Worm (Caenorhabditis elegans): Measurements from ENCODE around the gene C53B4.2.

Gene C53B4.2

DNA sequence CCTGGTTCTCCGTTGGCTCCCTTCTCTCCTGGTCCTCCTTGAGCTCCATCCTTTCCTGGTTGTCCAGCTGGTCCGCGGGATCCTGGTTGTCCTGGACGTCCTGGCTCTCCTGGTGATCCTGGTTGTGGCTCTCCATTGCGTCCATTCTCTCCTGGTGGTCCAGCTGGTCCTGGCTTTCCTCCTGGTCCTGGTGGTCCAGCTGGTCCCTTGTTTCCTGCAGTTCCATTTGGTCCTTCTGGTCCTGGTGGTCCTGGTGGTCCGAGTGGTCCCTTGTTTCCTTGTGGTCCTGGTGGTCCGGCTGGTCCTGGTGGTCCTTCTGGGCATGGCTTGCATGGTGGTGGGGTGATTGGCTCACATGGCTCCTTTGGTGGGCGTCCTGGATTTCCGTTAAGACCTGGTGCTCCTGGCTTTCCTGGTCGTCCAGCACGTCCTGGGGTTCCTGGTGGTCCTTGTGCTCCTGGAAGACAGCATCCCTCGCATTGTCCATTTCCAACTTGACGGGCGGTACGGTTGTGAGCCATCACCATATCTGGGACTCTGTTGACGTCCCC, 13.2 kb downstream of the C53B4.2 start:
- TF ChIP-seq ama-1 (optimal IDR thresholded peaks at IDR 0.05) (no peak), C34B4.2 (tag; optimal IDR thresholded peaks at IDR 0.05) (no peak), elt-3 (tag; optimal IDR thresholded peaks at IDR 0.05) (no peak)

DNA sequence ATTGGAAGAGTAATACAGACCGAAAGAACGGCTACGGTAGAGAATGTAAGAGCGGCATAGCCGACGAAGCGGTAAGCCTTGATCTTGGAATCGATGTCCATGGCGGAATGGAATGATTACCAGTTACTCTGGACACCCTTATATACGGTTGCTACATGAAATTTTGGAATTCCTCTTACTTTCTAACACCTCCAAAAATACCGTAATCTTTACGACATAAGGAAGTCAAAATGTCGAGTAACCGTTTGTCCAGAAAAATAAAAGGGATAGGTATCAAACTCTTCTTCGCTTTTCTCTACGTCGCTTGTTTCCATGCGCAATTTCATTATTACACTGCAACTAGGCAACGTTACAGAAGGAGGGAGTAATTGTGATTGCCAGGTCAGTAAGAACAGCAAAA, 13.7 kb downstream of the C53B4.2 start, which contains the start of gene col-119:
TSS of gene col-119 (minus strand) at position 101 of the 400 bp plus-strand sequence.
- TF ChIP-seq F16B12.6 (tag; optimal IDR thresholded peaks at IDR 0.05) (no peak), ceh-63 (GFP tag; optimal IDR thresholded peaks at IDR 0.05) (no peak)

DNA sequence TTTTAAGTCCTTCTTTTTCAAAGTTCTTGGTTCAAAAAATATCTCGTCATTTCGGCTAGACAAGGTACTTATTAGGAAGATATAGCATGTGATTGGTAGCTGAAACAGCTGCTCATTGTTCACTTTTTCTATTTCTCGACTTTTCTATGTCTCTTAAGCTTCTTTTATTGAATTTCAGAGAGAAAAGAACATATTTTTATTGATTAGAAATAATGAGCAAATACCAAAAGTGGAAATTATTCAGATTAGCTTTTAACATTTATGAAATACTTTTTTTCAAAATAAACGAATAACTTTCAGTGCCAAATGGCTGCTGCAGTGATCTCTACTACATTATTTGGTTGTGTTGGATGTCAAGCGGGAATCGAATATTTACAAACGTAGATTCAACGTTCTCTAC, 18.6 kb downstream of the C53B4.2 start, which contains the start of gene nstp-1:
TSS of gene nstp-1 (plus strand) at position 301 of the 400 bp plus-strand sequence.
- TF ChIP-seq ceh-82 (tag; optimal IDR thresholded peaks at IDR 0.05): no peak

DNA sequence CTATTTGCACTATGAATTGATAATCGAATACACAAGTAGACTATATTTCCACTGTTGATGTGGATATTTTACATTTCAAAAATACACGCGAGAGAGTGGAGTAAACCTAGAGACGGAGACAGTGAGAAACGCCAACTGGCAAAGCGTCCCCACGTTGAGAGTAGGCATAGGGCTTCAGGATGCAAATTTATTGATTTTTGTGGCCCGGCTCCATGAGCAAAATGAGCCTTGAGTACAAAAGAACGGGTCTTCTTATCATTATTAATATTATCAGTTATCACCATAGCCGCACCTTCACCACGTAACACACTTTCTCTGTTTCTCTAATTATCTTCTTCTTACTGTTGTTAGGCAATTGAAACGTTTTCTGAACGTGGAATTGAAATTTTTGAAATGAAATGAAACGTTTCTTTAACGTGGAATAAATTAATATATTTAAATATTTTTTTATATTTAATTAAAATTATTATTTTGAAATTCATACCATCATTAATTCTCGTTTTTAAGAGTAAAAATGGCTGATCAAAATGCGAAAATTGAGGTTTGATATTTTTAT, 20.9 kb downstream of the C53B4.2 start, which contains the start of gene bre-1:
TSS of gene bre-1 (plus strand) at position 506 of the 556 bp plus-strand sequence.
- TF ChIP-seq unc-98 (GFP tag; IDR thresholded peaks at IDR 0.05) (no peak), elt-2 (tag; optimal IDR thresholded peaks at IDR 0.05) (peak; percentile 47), efl-1 (optimal IDR thresholded peaks at IDR 0.05) (no peak), efl-1 (GFP tag; optimal IDR thresholded peaks at IDR 0.05 in 1 of 2) (peak in 1 of 2 experiments; percentile 83), unc-62 (GFP tag; optimal IDR thresholded peaks at IDR 0.05) (no peak), ceh-8 (GFP tag; optimal IDR thresholded peaks at IDR 0.05) (no peak), nhr-76 (tag; optimal IDR thresholded peaks at IDR 0.05) (no peak), jun-1 (tag; optimal IDR thresholded peaks at IDR 0.05) (no peak), ces-1 (GFP tag; optimal IDR thresholded peaks at IDR 0.05) (no peak), lin-14 (GFP tag; optimal IDR thresholded peaks at IDR 0.05) (no peak), rnt-1 (tag; optimal IDR thresholded peaks at IDR 0.05) (peak; percentile 24), nhr-11 (tag; optimal IDR thresholded peaks at IDR 0.05) (no peak), snu-23 (GFP tag; optimal IDR thresholded peaks at IDR 0.05) (no peak)

DNA sequence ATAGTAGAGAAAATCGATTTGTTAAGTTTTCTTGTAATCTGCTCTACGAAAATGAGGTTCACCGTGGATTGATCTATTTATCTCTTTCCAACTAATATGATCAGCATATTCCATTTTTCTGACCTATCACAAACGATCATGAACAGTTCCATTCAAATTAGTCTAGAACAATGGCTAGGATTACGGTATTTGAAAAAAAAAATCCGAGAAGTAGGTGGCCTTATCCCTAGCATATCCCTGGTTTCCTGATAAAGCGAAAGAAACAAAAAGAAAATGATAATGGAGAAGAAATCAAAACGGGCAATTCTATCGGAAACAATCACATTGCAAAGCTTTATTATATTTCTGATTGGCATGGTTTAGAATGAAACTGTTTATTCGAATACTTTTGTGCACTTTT, 26.8 kb downstream of the C53B4.2 start, which contains the start of gene mltn-12:
TSS of gene mltn-12 (plus strand) at position 301 of the 400 bp plus-strand sequence.
- TF ChIP-seq nhr-11 (tag; optimal IDR thresholded peaks at IDR 0.05): no peak
- no peak for TF ChIP-seq lin-39 (tag; optimal IDR thresholded peaks at IDR 0.05)
- no peak for TF ChIP-seq C34B4.2 (tag; optimal IDR thresholded peaks at IDR 0.05)
- no peak for TF ChIP-seq aly-2 (tag; optimal IDR thresholded peaks at IDR 0.05)
- no peak for TF ChIP-seq ama-1 (optimal IDR thresholded peaks at IDR 0.05)
- no peak for TF ChIP-seq egl-27 (tag; optimal IDR thresholded peaks at IDR 0.05)
- TF ChIP-seq nhr-28 (tag; optimal IDR thresholded peaks at IDR 0.05): no peak
- TF ChIP-seq sptf-1 (tag; optimal IDR thresholded peaks at IDR 0.05): no peak
- no peak for TF ChIP-seq irx-1 (tag; optimal IDR thresholded peaks at IDR 0.05)
- TF ChIP-seq hpl-2 (GFP tag; optimal IDR thresholded peaks at IDR 0.05): no peak
- TF ChIP-seq tlp-1 (tag; optimal IDR thresholded peaks at IDR 0.05): no peak
- TF ChIP-seq vab-15 (tag; optimal IDR thresholded peaks at IDR 0.05): no peak
- no peak for TF ChIP-seq ets-5 (GFP tag; IDR thresholded peaks at IDR 0.05)
- no peak for TF ChIP-seq lin-35 (GFP tag; optimal IDR thresholded peaks at IDR 0.05)
- TF ChIP-seq grh-1 (GFP tag; IDR thresholded peaks at IDR 0.05): no peak
- no peak for TF ChIP-seq mab-9 (GFP tag; IDR thresholded peaks at IDR 0.05)
- TF ChIP-seq elt-2 (tag; optimal IDR thresholded peaks at IDR 0.05): no peak
- TF ChIP-seq nhr-20 (tag; optimal IDR thresholded peaks at IDR 0.05): no peak
- no peak for TF ChIP-seq pax-3 (tag; optimal IDR thresholded peaks at IDR 0.05)

Data from whole organism, L1 larva.